Fruit fly (Drosophila melanogaster) whole organism, embryonic: ENCODE results near the gene Zaf1.

Experiments used
- ATbp ChIP-seq: fragments of 200-800 bp; sonication (Bioruptor generic); optimal IDR thresholded peaks from 2 replicates; lab custom pipeline; 2017; ENCODE audit warnings: missing biosample characterization, mild to moderate bottlenecking, missing genetic modification characterization, missing genetic modification reagents
- B-H1 ChIP-seq: fragments of 200-800 bp; sonication (Bioruptor generic); IDR thresholded peaks from 3 replicates; pipeline ENCODE4 v1.3.6; 2022; ENCODE audit warnings: missing biosample characterization, missing genetic modification characterization
- BEAF-32 ChIP-seq: fragments of 200-800 bp; sonication (Bioruptor generic); optimal IDR thresholded peaks from 3 replicates; lab custom pipeline; 2017; ENCODE audit warnings: missing biosample characterization, missing genetic modification characterization, mild to moderate bottlenecking, moderate library complexity, missing genetic modification reagents
- BtbVII ChIP-seq: fragments of 200-800 bp; sonication (Bioruptor generic); optimal IDR thresholded peaks from 3 replicates; lab custom pipeline; 2017; ENCODE audit warnings: missing biosample characterization, mild to moderate bottlenecking, missing genetic modification characterization
- Bteb2 ChIP-seq: fragments of 200-800 bp; sonication (Bioruptor generic); optimal IDR thresholded peaks from 2 replicates; lab custom pipeline; 2016; ENCODE audit warnings: missing biosample characterization, missing genetic modification characterization
- CG10959 ChIP-seq: fragments of 200-800 bp; sonication (Bioruptor generic); IDR thresholded peaks from 2 replicates; pipeline ENCODE4 v1.3.6; 2022; ENCODE audit warnings: missing biosample characterization, missing genetic modification characterization
- CG12659 ChIP-seq: fragments of 200-800 bp; sonication (Bioruptor generic); optimal IDR thresholded peaks from 3 replicates; lab custom pipeline; 2017; ENCODE audit warnings: mild to moderate bottlenecking, missing biosample characterization, missing genetic modification reagents, missing genetic modification characterization
- CG17385 ChIP-seq: fragments of 200-800 bp; sonication (Bioruptor generic); optimal IDR thresholded peaks from 3 replicates; lab custom pipeline; 2018; ENCODE audit warnings: missing biosample characterization, mild to moderate bottlenecking, missing genetic modification characterization
- CG17829 ChIP-seq: fragments of 200-800 bp; optimal IDR thresholded peaks from 2 replicates; lab custom pipeline; 2019; ENCODE audit warnings: missing biosample characterization, mild to moderate bottlenecking, missing genetic modification characterization, moderate library complexity
- CG1832 ChIP-seq: fragments of 200-800 bp; sonication (Bioruptor generic); optimal IDR thresholded peaks from 2 replicates; lab custom pipeline; 2017; ENCODE audit warnings: missing biosample characterization, mild to moderate bottlenecking, missing genetic modification characterization, inconsistent platforms
- CG33213 ChIP-seq: fragments of 200-800 bp; sonication (Bioruptor generic); optimal IDR thresholded peaks from 3 replicates; lab custom pipeline; 2016; ENCODE audit warnings: missing biosample characterization, missing genetic modification characterization
- CG6791 ChIP-seq: fragments of 200-800 bp; sonication (Bioruptor generic); IDR thresholded peaks from 3 replicates; pipeline ENCODE4 v1.3.6; 2022; ENCODE audit warnings: missing biosample characterization, missing genetic modification characterization; ENCODE audit not compliant: partially characterized antibody
- CG7786 ChIP-seq: fragments of 200-800 bp; sonication (Bioruptor generic); optimal IDR thresholded peaks from 2 replicates; lab custom pipeline; 2016; ENCODE audit warnings: missing biosample characterization, missing genetic modification characterization
- CG7987 ChIP-seq: fragments of 200-800 bp; sonication (Bioruptor generic); optimal IDR thresholded peaks from 2 replicates; lab custom pipeline; 2018; ENCODE audit warnings: missing biosample characterization, mild to moderate bottlenecking, missing genetic modification characterization, moderate library complexity
- CG9817 ChIP-seq: fragments of 200-800 bp; sonication (Bioruptor generic); optimal IDR thresholded peaks from 2 replicates; lab custom pipeline; 2018; ENCODE audit warnings: missing biosample characterization, mild to moderate bottlenecking, missing genetic modification characterization, moderate library complexity
- CkIIα-i1 ChIP-seq: fragments of 200-800 bp; sonication (Bioruptor generic); IDR thresholded peaks from 2 replicates; pipeline ENCODE4 v1.3.6; 2022; ENCODE audit warnings: missing biosample characterization, missing genetic modification characterization
- CoRest ChIP-seq: fragments of 200-800 bp; sonication (Bioruptor generic); optimal IDR thresholded peaks from 3 replicates; lab custom pipeline; 2018; ENCODE audit warnings: missing biosample characterization, mild to moderate bottlenecking, missing genetic modification characterization, moderate library complexity
- E2f1 ChIP-seq: fragments of 200-800 bp; sonication (Bioruptor generic); IDR thresholded peaks from 2 replicates; pipeline ENCODE4 v1.3.6; 2022; ENCODE audit warnings: missing biosample characterization, missing genetic modification characterization
- Ets97D ChIP-seq: fragments of 200-800 bp; sonication (Bioruptor generic); optimal IDR thresholded peaks from 3 replicates; lab custom pipeline; 2016; ENCODE audit warnings: missing biosample characterization, missing genetic modification characterization
- Fer1 ChIP-seq: fragments of 200-800 bp; sonication (Bioruptor generic); optimal IDR thresholded peaks from 2 replicates; lab custom pipeline; 2017; ENCODE audit warnings: missing biosample characterization, mild to moderate bottlenecking, missing genetic modification characterization
- Fer3 ChIP-seq: fragments of 200-800 bp; sonication (Bioruptor generic); optimal IDR thresholded peaks from 2 replicates; lab custom pipeline; 2018; ENCODE audit warnings: missing biosample characterization, mild to moderate bottlenecking, missing genetic modification characterization, moderate library complexity
- H2.0 ChIP-seq: fragments of 200-800 bp; sonication (Bioruptor generic); IDR thresholded peaks from 2 replicates; pipeline ENCODE4 v1.3.6; 2022; ENCODE audit warnings: missing biosample characterization, missing genetic modification characterization
- Hr3 ChIP-seq: fragments of 200-800 bp; sonication (Bioruptor generic); optimal IDR thresholded peaks from 3 replicates; lab custom pipeline; 2016; ENCODE audit warnings: missing biosample characterization, missing genetic modification characterization
- Jarid2 ChIP-seq: fragments of 200-800 bp; sonication (Bioruptor generic); optimal IDR thresholded peaks from 3 replicates; lab custom pipeline; 2017; ENCODE audit warnings: mild to moderate bottlenecking, missing biosample characterization, missing genetic modification reagents, missing genetic modification characterization
- Lpt ChIP-seq: fragments of >200 bp; optimal IDR thresholded peaks from 2 replicates; lab custom pipeline; 2018; ENCODE audit warnings: missing biosample characterization, missing genetic modification characterization
- Med ChIP-seq: fragments of 200-800 bp; sonication (Bioruptor generic); peaks from one replicate; lab custom pipeline; 2016; ENCODE audit warnings: missing biosample characterization, missing genetic modification characterization, mild to moderate bottlenecking, inconsistent platforms, moderate library complexity
- Stat92E ChIP-seq, 3 experiments: fragments of >200 bp in 2 of 3; fragments of 200-800 bp in 1 of 3; sonication (Bioruptor generic) in 1 of 3; optimal IDR thresholded peaks; 2 replicates each; lab custom pipeline; 2017 to 2019; ENCODE audit warnings: missing biosample characterization in 3 of 3, missing genetic modification characterization in 3 of 3, mild to moderate bottlenecking in 1 of 3, moderate library complexity in 1 of 3
- TFAM ChIP-seq: fragments of 200-800 bp; sonication (Bioruptor generic); optimal IDR thresholded peaks from 2 replicates; lab custom pipeline; 2017; ENCODE audit warnings: missing biosample characterization, missing genetic modification characterization, inconsistent platforms
- Trl ChIP-seq, 3 experiments: fragments of >200 bp in 2 of 3; fragments of 200-800 bp in 1 of 3; sonication (Bioruptor generic) in 1 of 3; optimal IDR thresholded peaks; 2 replicates in 1 of 3; 3 replicates in 2 of 3; lab custom pipeline; 2016 to 2017; ENCODE audit warnings: missing biosample characterization in 1 of 3, missing genetic modification characterization in 1 of 3
- YL-1 ChIP-seq: fragments of 200-800 bp; sonication (Bioruptor generic); optimal IDR thresholded peaks from 3 replicates; lab custom pipeline; 2017; ENCODE audit warnings: missing biosample characterization, mild to moderate bottlenecking, missing genetic modification characterization
- abd-A ChIP-seq: fragments of 200-800 bp; sonication (Bioruptor generic); optimal IDR thresholded peaks from 3 replicates; lab custom pipeline; 2019; ENCODE audit warnings: missing biosample characterization, mild to moderate bottlenecking, missing genetic modification characterization, moderate library complexity
- ato ChIP-seq: fragments of 200-800 bp; sonication (Bioruptor generic); IDR thresholded peaks from 2 replicates; pipeline ENCODE4 v1.3.6; 2022; ENCODE audit warnings: missing biosample characterization, missing genetic modification characterization; ENCODE audit not compliant: partially characterized antibody
- br ChIP-seq: fragments of >200 bp; optimal IDR thresholded peaks from 2 replicates; lab custom pipeline; 2017
- danr ChIP-seq: fragments of 200-800 bp; sonication (Bioruptor generic); IDR thresholded peaks from 2 replicates; pipeline ENCODE4 v1.3.6; 2022; ENCODE audit warnings: missing biosample characterization, missing genetic modification characterization
- dati ChIP-seq: fragments of 200-800 bp; sonication (Bioruptor generic); IDR thresholded peaks from 2 replicates; pipeline ENCODE4 v1.3.6; 2022; ENCODE audit warnings: missing biosample characterization, missing genetic modification characterization
- dmrt99B ChIP-seq: fragments of 200-800 bp; sonication (Bioruptor generic); optimal IDR thresholded peaks from 2 replicates; lab custom pipeline; 2018; ENCODE audit warnings: missing biosample characterization, mild to moderate bottlenecking, missing genetic modification characterization, moderate library complexity
- dysf ChIP-seq: fragments of 200-800 bp; sonication (Bioruptor generic); IDR thresholded peaks from 3 replicates; pipeline ENCODE4 v1.3.6; 2022; ENCODE audit warnings: missing biosample characterization, missing genetic modification characterization
- fd102C ChIP-seq: fragments of 200-800 bp; sonication (Bioruptor generic); optimal IDR thresholded peaks from 2 replicates; lab custom pipeline; 2018; ENCODE audit warnings: missing biosample characterization, mild to moderate bottlenecking, missing genetic modification characterization, moderate library complexity
- gt ChIP-seq: fragments of 200-800 bp; sonication (Bioruptor generic); IDR thresholded peaks from 2 replicates; pipeline ENCODE4 v1.3.6; 2022; ENCODE audit warnings: missing biosample characterization, missing genetic modification characterization
- jing ChIP-seq: fragments of 200-800 bp; sonication (Bioruptor generic); optimal IDR thresholded peaks from 2 replicates; lab custom pipeline; 2018; ENCODE audit warnings: missing biosample characterization, mild to moderate bottlenecking, missing genetic modification characterization
- jumu ChIP-seq: fragments of 200-800 bp; sonication (Bioruptor generic); optimal IDR thresholded peaks from 3 replicates; lab custom pipeline; 2016; ENCODE audit warnings: missing biosample characterization, missing genetic modification characterization
- luna ChIP-seq: fragments of 200-800 bp; sonication (Bioruptor generic); optimal IDR thresholded peaks from 2 replicates; lab custom pipeline; 2016; ENCODE audit warnings: missing biosample characterization, missing genetic modification characterization
- nerfin-2 ChIP-seq: fragments of 200-800 bp; sonication (Bioruptor generic); IDR thresholded peaks from 2 replicates; pipeline ENCODE4 v1.3.6; 2022; ENCODE audit warnings: missing biosample characterization, missing genetic modification characterization; ENCODE audit not compliant: partially characterized antibody
- nom ChIP-seq: fragments of 200-800 bp; sonication (Bioruptor generic); optimal IDR thresholded peaks from 2 replicates; lab custom pipeline; 2017; ENCODE audit warnings: missing biosample characterization, missing genetic modification characterization, mild to moderate bottlenecking, moderate library complexity, missing genetic modification reagents
- oc ChIP-seq: fragments of 200-800 bp; sonication (Bioruptor generic); optimal IDR thresholded peaks from 2 replicates; lab custom pipeline; 2018; ENCODE audit warnings: missing biosample characterization, mild to moderate bottlenecking, missing genetic modification characterization, moderate library complexity
- peb ChIP-seq: fragments of 200-800 bp; sonication (Bioruptor generic); IDR thresholded peaks from 2 replicates; pipeline ENCODE4 v1.3.6; 2022; ENCODE audit warnings: missing biosample characterization, missing genetic modification characterization
- sens-2 ChIP-seq: fragments of 200-800 bp; sonication (Bioruptor generic); IDR thresholded peaks from 2 replicates; pipeline ENCODE4 v1.3.6; 2022; ENCODE audit warnings: missing biosample characterization, missing genetic modification characterization
- sisA ChIP-seq: fragments of 200-800 bp; sonication (Bioruptor generic); IDR thresholded peaks from 2 replicates; pipeline ENCODE4 v1.3.6; 2022; ENCODE audit warnings: missing biosample characterization, missing genetic modification characterization
- sna ChIP-seq: fragments of 200-800 bp; sonication (Bioruptor generic); IDR thresholded peaks from 2 replicates; pipeline ENCODE4 v1.3.6; 2022; ENCODE audit warnings: missing biosample characterization, missing genetic modification characterization; ENCODE audit not compliant: partially characterized antibody
- ssp ChIP-seq: fragments of 200-800 bp; sonication (Bioruptor generic); IDR thresholded peaks from 2 replicates; pipeline ENCODE4 v1.3.6; 2022; ENCODE audit warnings: missing biosample characterization, missing genetic modification characterization
- zen ChIP-seq: fragments of 200-800 bp; sonication (Bioruptor generic); optimal IDR thresholded peaks from 3 replicates; lab custom pipeline; 2018; ENCODE audit warnings: missing biosample characterization, mild to moderate bottlenecking, missing genetic modification characterization, moderate library complexity

The Zaf1 gene

DNA sequence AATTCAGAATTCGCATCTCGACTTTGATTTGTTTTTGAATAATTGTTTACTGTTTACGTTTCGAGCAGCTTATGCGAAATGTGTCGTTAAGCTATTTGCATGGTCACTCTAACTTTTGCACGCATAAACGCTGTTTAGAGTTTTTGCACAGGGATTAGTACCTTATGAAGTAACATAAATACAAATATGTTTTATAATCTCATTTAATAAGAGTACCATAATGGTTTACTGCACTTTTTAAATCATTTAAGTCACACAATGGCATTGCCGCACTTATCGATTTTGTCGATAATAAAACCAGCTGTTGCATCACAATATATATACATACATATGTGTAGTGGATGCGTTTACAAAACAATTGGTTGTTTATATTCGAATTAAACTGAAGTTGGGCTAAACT, 1.1 kb upstream of the Zaf1 start, which contains the start of the genes CG6813 and CG18764 (continued):
- TF ChIP-seq ato (GFP tag; lab: Robert Waterston, UW) (0 out of 2 replicates have a peak, but pooled peaks have one; percentile 32), H2.0 (GFP tag; lab: Robert Waterston, UW) (no peak), TFAM (GFP tag; lab: Kevin White, UChicago) (no peak), luna (GFP tag; lab: Kevin White, UChicago) (no peak), Stat92E (GFP tag; optimal IDR thresholded peaks at IDR 0.05; lab: Kevin White, UChicago) (no peak), CG33213 (GFP tag; lab: Kevin White, UChicago) (no peak), jumu (no peak), peb (GFP tag; lab: Robert Waterston, UW) (no peak), CoRest (tag; lab: Kevin White, UChicago) (no peak), dysf (GFP tag; lab: Robert Waterston, UW) (no peak), jing (GFP tag; lab: Kevin White, UChicago) (no peak), Jarid2 (GFP tag; lab: Kevin White, UChicago) (no peak), YL-1 (peak; percentile 23), sna (GFP tag; lab: Robert Waterston, UW) (peak; percentile 61; the same call in 1 of the 2 replicates), Med (GFP tag; lab: Kevin White, UChicago) (peak; percentile 72), sens-2 (no peak), CG7987 (GFP tag; lab: Kevin White, UChicago) (no peak), BtbVII (GFP tag; lab: Kevin White, UChicago) (no peak), CG12659 (peak; percentile 11), dmrt99B (tag; lab: Kevin White, UChicago) (no peak), oc (tag; lab: Kevin White, UChicago) (no peak), dati (no peak), danr (GFP tag; lab: Robert Waterston, UW) (no peak), Fer1 (GFP tag; lab: Kevin White, UChicago) (no peak), Lpt (no peak), CkIIα-i1 (GFP tag; lab: Robert Waterston, UW) (no peak), CG1832 (GFP tag; lab: Kevin White, UChicago) (no peak), CG10959 (GFP tag; lab: Robert Waterston, UW) (no peak), Trl (optimal IDR thresholded peaks at IDR 0.05; lab: Kevin White, UChicago) (no peak), Trl (GFP tag; optimal IDR thresholded peaks at IDR 0.05; lab: Kevin White, UChicago) (no peak), CG17829 (tag; lab: Kevin White, UChicago) (no peak), nerfin-2 (no peak), zen (tag; lab: Kevin White, UChicago) (no peak), CG9817 (tag; lab: Kevin White, UChicago) (no peak), CG6791 (GFP tag; lab: Robert Waterston, UW) (0 out of 3 replicates have a peak, but pooled peaks have one; percentile 30), ATbp (GFP tag; lab: Kevin White, UChicago) (no peak), BEAF-32 (peak; percentile 27), br (lab: Kevin White, UChicago) (no peak), sisA (no peak), CG7786 (GFP tag; lab: Kevin White, UChicago) (no peak), Fer3 (no peak), Ets97D (peak; percentile 7), fd102C (GFP tag; lab: Kevin White, UChicago) (no peak), CG17385 (GFP tag; lab: Kevin White, UChicago) (no peak), B-H1 (GFP tag; lab: Robert Waterston, UW) (no peak), abd-A (tag; lab: Kevin White, UChicago) (no peak), Hr3 (GFP tag; lab: Kevin White, UChicago) (no peak), Bteb2 (GFP tag; lab: Kevin White, UChicago) (no peak), E2f1 (GFP tag; lab: Robert Waterston, UW) (no peak), ssp (GFP tag; lab: Robert Waterston, UW) (no peak), nom (GFP tag; lab: Kevin White, UChicago) (no peak), gt (GFP tag; lab: Robert Waterston, UW) (no peak)
